Fruit fly (Drosophila melanogaster) S2 (cell line): ENCODE results near the gene Yp3.

ENCODE experiments used
- CG8478 ChIP-seq: fragments of >200 bp; optimal IDR thresholded peaks from 2 replicates; lab custom pipeline; 2018
- CTCF ChIP-seq, 2 experiments: fragments of >200 bp; optimal IDR thresholded peaks; 2 replicates each; lab custom pipeline; 2018

dm6 chrX:13783958-13784907 is 24.9 kb downstream of the Yp3 start:
- TF ChIP-seq CTCF (optimal IDR thresholded peaks at IDR 0.05; lab: Kevin White, UChicago) (no peak), CG8478 (lab: Kevin White, UChicago) (no peak)
